Worm (Caenorhabditis elegans) whole organism, mixed stage, embryonic: Measurements from ENCODE around the gene srx-88.

Experiments
- M03D4.4 ChIP-seq: sonication (generic microtip); optimal IDR thresholded peaks from 2 replicates; lab custom pipeline; 2017; ENCODE audit warnings: mild to moderate bottlenecking, missing genetic modification characterization, missing compliant biosample characterization
- bed-3 ChIP-seq: fragments of 200-800 bp; sonication (Bioruptor generic); optimal IDR thresholded peaks from 3 replicates; lab custom pipeline; 2018; ENCODE audit warnings: mild to moderate bottlenecking, missing genetic modification characterization, moderate library complexity, missing compliant biosample characterization
- ceh-43 ChIP-seq: fragments of 200-800 bp; sonication (Bioruptor generic); optimal IDR thresholded peaks from 2 replicates; lab custom pipeline; 2018; ENCODE audit warnings: mild to moderate bottlenecking, missing genetic modification characterization, moderate library complexity, missing compliant biosample characterization
- ceh-83 ChIP-seq: fragments of 200-800 bp; sonication (Bioruptor generic); optimal IDR thresholded peaks from 2 replicates; lab custom pipeline; 2018; ENCODE audit warnings: mild to moderate bottlenecking, missing genetic modification characterization, missing compliant biosample characterization
- ces-1 ChIP-seq: fragments of 150-350 bp; optimal IDR thresholded peaks from 2 replicates; lab custom pipeline; 2014; ENCODE audit warnings: missing biosample characterization, missing genetic modification reagents, missing genetic modification characterization
- cnd-1 ChIP-seq: fragments of 200-800 bp; sonication (Bioruptor generic); optimal IDR thresholded peaks from 2 replicates; lab custom pipeline; 2018; ENCODE audit warnings: mild to moderate bottlenecking, missing genetic modification characterization, missing compliant biosample characterization
- elt-1 ChIP-seq: sonication (generic microtip); optimal IDR thresholded peaks from 2 replicates; lab custom pipeline; 2017; ENCODE audit warnings: missing genetic modification characterization, mild to moderate bottlenecking, missing compliant biosample characterization, antibody characterized with exemption, moderate library complexity, borderline replicate concordance; ENCODE audit not compliant: insufficient read depth
- elt-3 ChIP-seq: fragments of 150-350 bp; optimal IDR thresholded peaks from 2 replicates; lab custom pipeline; 2014; ENCODE audit warnings: missing biosample characterization, missing genetic modification characterization
- flh-1 ChIP-seq: fragments of 200-800 bp; sonication (Bioruptor generic); optimal IDR thresholded peaks from 2 replicates; lab custom pipeline; 2018; ENCODE audit warnings: mild to moderate bottlenecking, missing genetic modification characterization, moderate library complexity, missing compliant biosample characterization
- ham-2 ChIP-seq: fragments of 200-800 bp; sonication (Bioruptor generic); optimal IDR thresholded peaks from 2 replicates; lab custom pipeline; 2018; ENCODE audit warnings: mild to moderate bottlenecking, missing genetic modification characterization, missing compliant biosample characterization
- hlh-1 ChIP-seq: fragments of 150-350 bp; optimal IDR thresholded peaks from 2 replicates; lab custom pipeline; 2014; ENCODE audit warnings: missing biosample characterization, missing genetic modification reagents, missing genetic modification characterization
- lin-13 ChIP-seq: fragments of 150-350 bp; optimal IDR thresholded peaks from 2 replicates; lab custom pipeline; 2014; ENCODE audit warnings: missing biosample characterization, missing genetic modification characterization
- lin-32 ChIP-seq: fragments of 200-800 bp; sonication (Bioruptor generic); optimal IDR thresholded peaks from 2 replicates; lab custom pipeline; 2018; ENCODE audit warnings: mild to moderate bottlenecking, missing genetic modification characterization, missing compliant biosample characterization
- lsy-2 ChIP-seq: fragments of 150-350 bp; optimal IDR thresholded peaks from 2 replicates; lab custom pipeline; 2014; ENCODE audit warnings: missing biosample characterization, missing genetic modification characterization
- mab-5 ChIP-seq: fragments of 150-350 bp; optimal IDR thresholded peaks from 2 replicates; lab custom pipeline; 2014; ENCODE audit warnings: missing biosample characterization, missing genetic modification characterization
- mep-1 ChIP-seq: fragments of 150-350 bp; optimal IDR thresholded peaks from 2 replicates; lab custom pipeline; 2017; ENCODE audit warnings: missing biosample characterization, missing genetic modification reagents, missing genetic modification characterization, inconsistent platforms
- nhr-12 ChIP-seq: fragments of 150-350 bp; optimal IDR thresholded peaks from 2 replicates; lab custom pipeline; 2014; ENCODE audit warnings: missing biosample characterization, missing genetic modification characterization
- nhr-2 ChIP-seq: fragments of 150-350 bp; optimal IDR thresholded peaks from 2 replicates; lab custom pipeline; 2014; ENCODE audit warnings: missing biosample characterization, missing genetic modification characterization
- nhr-237 ChIP-seq: fragments of 150-350 bp; optimal IDR thresholded peaks from 2 replicates; lab custom pipeline; 2014; ENCODE audit warnings: missing biosample characterization, missing genetic modification characterization
- nhr-28 ChIP-seq: fragments of 150-350 bp; optimal IDR thresholded peaks from 2 replicates; lab custom pipeline; 2014; ENCODE audit warnings: missing biosample characterization, missing genetic modification characterization
- nhr-76 ChIP-seq: sonication (generic microtip); optimal IDR thresholded peaks from 2 replicates; lab custom pipeline; 2017; ENCODE audit warnings: missing biosample characterization, missing genetic modification characterization
- pha-4 ChIP-seq: fragments of 150-350 bp; optimal IDR thresholded peaks from 2 replicates; lab custom pipeline; 2018; ENCODE audit warnings: missing biosample characterization, missing genetic modification reagents, missing genetic modification characterization
- sem-2 ChIP-seq: fragments of 200-800 bp; sonication (Bioruptor generic); optimal IDR thresholded peaks from 2 replicates; lab custom pipeline; 2018; ENCODE audit warnings: mild to moderate bottlenecking, missing genetic modification characterization, missing compliant biosample characterization
- snpc-4 ChIP-seq: fragments of 150-350 bp; optimal IDR thresholded peaks from 2 replicates; lab custom pipeline; 2014; ENCODE audit warnings: missing biosample characterization, missing genetic modification characterization
- sptf-1 ChIP-seq: sonication (generic microtip); optimal IDR thresholded peaks from 2 replicates; lab custom pipeline; 2017; ENCODE audit warnings: mild to moderate bottlenecking, missing genetic modification characterization, moderate library complexity, missing compliant biosample characterization
- tbx-8 ChIP-seq: fragments of 200-800 bp; sonication (Bioruptor generic); optimal IDR thresholded peaks from 2 replicates; lab custom pipeline; 2018; ENCODE audit warnings: mild to moderate bottlenecking, missing genetic modification characterization, moderate library complexity, missing compliant biosample characterization
- unc-120 ChIP-seq: sonication (generic microtip); optimal IDR thresholded peaks from 2 replicates; lab custom pipeline; 2017; ENCODE audit warnings: missing genetic modification characterization, missing compliant biosample characterization; ENCODE audit not compliant: poor library complexity, severe bottlenecking
- unc-39 ChIP-seq: fragments of 150-350 bp; optimal IDR thresholded peaks from 2 replicates; lab custom pipeline; 2014; ENCODE audit warnings: missing biosample characterization, missing genetic modification characterization
- unc-62 ChIP-seq: fragments of 150-350 bp; optimal IDR thresholded peaks from 2 replicates; lab custom pipeline; 2014; ENCODE audit warnings: missing biosample characterization, missing genetic modification reagents, missing genetic modification characterization
- zip-8 ChIP-seq: fragments of 150-350 bp; optimal IDR thresholded peaks from 2 replicates; lab custom pipeline; 2014; ENCODE audit warnings: missing biosample characterization, missing genetic modification characterization

Gene srx-88

DNA sequence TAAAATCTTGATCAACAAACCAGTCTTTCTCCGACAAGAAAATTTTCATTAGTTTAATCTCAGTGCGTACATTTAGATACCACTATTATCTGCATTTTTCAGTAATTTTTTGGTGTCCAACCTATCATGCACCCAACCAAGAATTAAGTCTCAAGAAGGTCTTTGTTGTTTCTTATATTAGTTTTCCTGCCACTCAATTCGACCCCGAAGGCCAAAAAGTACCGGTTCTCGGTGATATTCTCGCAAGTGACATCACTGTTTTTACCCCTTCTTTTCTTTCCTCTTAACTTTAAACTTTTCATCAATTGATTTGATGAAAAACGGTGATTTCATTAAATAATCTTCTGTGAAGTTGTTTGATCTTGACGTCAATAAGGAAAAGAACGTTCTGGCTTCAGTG is 39.7 kb upstream of the srx-88 start, which contains the start of gene F38B7.2:
TSS of gene F38B7.2 (plus strand) at position 400 of the 400 bp plus-strand sequence.
- TF ChIP-seq ham-2 (GFP tag; lab: Kevin White, UChicago) = no peak
- no peak for TF ChIP-seq nhr-237 (tag; lab: Kevin White, UChicago)
- TF ChIP-seq flh-1 = no peak
- TF ChIP-seq mab-5 = no peak
- TF ChIP-seq snpc-4 (tag; lab: Kevin White, UChicago) = no peak
- no peak for TF ChIP-seq zip-8
- no peak for TF ChIP-seq unc-120 (tag; lab: Kevin White, UChicago)
- TF ChIP-seq nhr-2 = no peak
- no peak for TF ChIP-seq unc-39 (tag; lab: Kevin White, UChicago)
- no peak for TF ChIP-seq sptf-1 (tag; lab: Kevin White, UChicago)
- no peak for TF ChIP-seq cnd-1 (tag; lab: Kevin White, UChicago)
- no peak for TF ChIP-seq ceh-83 (GFP tag; lab: Kevin White, UChicago)
- TF ChIP-seq ceh-43 (GFP tag; lab: Kevin White, UChicago) = no peak
- no peak for TF ChIP-seq M03D4.4 (tag; lab: Kevin White, UChicago)
- TF ChIP-seq nhr-76 (tag; lab: Kevin White, UChicago) = no peak
- no peak for TF ChIP-seq mep-1 (tag; lab: Kevin White, UChicago)

ce11 chrV:11545227-11545626 is 38.1 kb upstream of the srx-88 start, which contains the start of gene F38B7.10:
Gene F38B7.10 (plus strand): TSS chrV:11545527.
- no peak for TF ChIP-seq lin-32
- no peak for TF ChIP-seq unc-62
- TF ChIP-seq zip-8 = no peak
- TF ChIP-seq unc-120 (tag; lab: Kevin White, UChicago) = no peak
- no peak for TF ChIP-seq nhr-2
- TF ChIP-seq elt-1 (tag; lab: Kevin White, UChicago) = no peak
- TF ChIP-seq hlh-1 (tag; lab: Kevin White, UChicago) = no peak
- no peak for TF ChIP-seq sem-2 (GFP tag; lab: Kevin White, UChicago)
- TF ChIP-seq nhr-28 (tag; lab: Kevin White, UChicago) = no peak
- no peak for TF ChIP-seq flh-1
- no peak for TF ChIP-seq mab-5
- TF ChIP-seq lsy-2 (tag; lab: Kevin White, UChicago) = no peak

DNA sequence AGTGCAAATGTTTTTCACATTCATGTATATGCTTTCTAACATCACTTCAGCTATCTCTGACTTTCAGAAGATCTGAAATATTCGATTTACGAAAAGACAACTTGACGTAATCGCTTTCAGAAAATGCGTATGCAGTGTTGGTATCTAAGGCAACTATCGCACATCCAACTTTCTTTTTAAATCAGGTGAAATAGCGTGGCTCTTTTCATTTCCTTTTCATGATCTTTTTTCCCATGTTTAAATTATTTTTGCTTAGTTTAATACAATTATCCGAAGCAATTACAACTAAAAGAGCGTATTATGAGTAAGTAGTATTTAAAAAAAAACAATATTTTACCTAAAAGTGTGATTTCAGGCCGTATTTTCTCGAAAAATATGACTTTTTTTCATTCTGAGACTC is 36.5 kb upstream of the srx-88 start, which contains the start of gene F38B7.11:
TSS of gene F38B7.11 (plus strand) at position 301 of the 400 bp plus-strand sequence.
- TF ChIP-seq nhr-2 = no peak
- no peak for TF ChIP-seq flh-1
- no peak for TF ChIP-seq elt-3 (tag; lab: Kevin White, UChicago)
- no peak for TF ChIP-seq ceh-83 (GFP tag; lab: Kevin White, UChicago)
- no peak for TF ChIP-seq ces-1 (GFP tag; lab: Kevin White, UChicago)
- no peak for TF ChIP-seq mab-5
- TF ChIP-seq unc-120 (tag; lab: Kevin White, UChicago) = no peak

ce11 chrV:11548914-11549406 is 34.4 kb upstream of the srx-88 start, which contains the start of the genes F38B7.17 and F38B7.3:
Gene F38B7.17 (minus strand): TSS chrV:11548964.
Gene F38B7.3 (plus strand): TSS chrV:11549107.
- TF ChIP-seq cnd-1 (tag; lab: Kevin White, UChicago) = peak; percentile 84
- TF ChIP-seq lin-32 = peak; percentile 11
- no peak for TF ChIP-seq nhr-12 (tag; lab: Kevin White, UChicago)
- no peak for TF ChIP-seq lin-13 (tag; lab: Kevin White, UChicago)
- no peak for TF ChIP-seq flh-1
- TF ChIP-seq ceh-83 (GFP tag; lab: Kevin White, UChicago) = no peak
- no peak for TF ChIP-seq nhr-76 (tag; lab: Kevin White, UChicago)
- TF ChIP-seq unc-62 = peak; percentile 40
- TF ChIP-seq zip-8 = no peak
- no peak for TF ChIP-seq tbx-8
- peak; percentile 13 for TF ChIP-seq lsy-2 (tag; lab: Kevin White, UChicago)
- no peak for TF ChIP-seq mep-1 (tag; lab: Kevin White, UChicago)
- TF ChIP-seq pha-4 = peak; percentile 50
- no peak for TF ChIP-seq M03D4.4 (tag; lab: Kevin White, UChicago)
- TF ChIP-seq hlh-1 (tag; lab: Kevin White, UChicago) = peak; percentile 49
- TF ChIP-seq bed-3 (GFP tag; lab: Kevin White, UChicago) = no peak
- TF ChIP-seq sem-2 (GFP tag; lab: Kevin White, UChicago) = no peak
- peak; percentile 30 for TF ChIP-seq ces-1 (GFP tag; lab: Kevin White, UChicago)
- TF ChIP-seq unc-120 (tag; lab: Kevin White, UChicago) = peak; percentile 30

- TF ChIP-seq lin-13 (tag; lab: Kevin White, UChicago) (no peak), M03D4.4 (tag; lab: Kevin White, UChicago) (no peak), zip-8 (no peak)
Observed at ce11 chrV:11552379-11552778, 30.9 kb upstream of the srx-88 start, which contains the start of gene srx-85. Gene srx-85 (plus strand): TSS chrV:11552679.
